Worm (Caenorhabditis elegans): ENCODE measurements around the gene clec-48.

clec-48 gene

ce11 chrV:18209071-18209470, 51.2 kb downstream of the clec-48 start, which contains the start of gene F16H6.7:
F16H6.7 (minus strand) TSS chrV:18209171.
- TF ChIP-seq atf-7 (tag; optimal IDR thresholded peaks at IDR 0.05) = no peak
- TF ChIP-seq madf-3 (GFP tag; IDR thresholded peaks at IDR 0.05) = no peak
- no peak for TF ChIP-seq cebp-2 (GFP tag; IDR thresholded peaks at IDR 0.05)
- no peak for TF ChIP-seq lir-1 (GFP tag; conservative IDR thresholded peaks at IDR 0.05)
- no peak for TF ChIP-seq dpff-1 (tag; optimal IDR thresholded peaks at IDR 0.05)
- no peak for TF ChIP-seq K11D2.4 (GFP tag; IDR thresholded peaks at IDR 0.05)
- no peak for TF ChIP-seq snpc-1.1 (tag; optimal IDR thresholded peaks at IDR 0.05; ENCODE audit: insufficient read depth)
- TF ChIP-seq F57A8.1 (GFP tag; optimal IDR thresholded peaks at IDR 0.05) = no peak
- no peak for TF ChIP-seq egl-18 (GFP tag; IDR thresholded peaks at IDR 0.05)
- TF ChIP-seq mxl-1 (tag; optimal IDR thresholded peaks at IDR 0.05) = no peak
- no peak for TF ChIP-seq B0035.1 (tag; optimal IDR thresholded peaks at IDR 0.05)

Data from whole organism, young adult.